Fruit fly (Drosophila melanogaster): ENCODE measurements around the gene CG9483.
A peak's percentile ranks its signal among the peaks of the same experiment; 100 is the strongest.

CG9483 gene

dm6 chr2L:8897954-8898713 is 31.6 kb downstream of the CG9483 start (continued):
- TF ChIP-seq Eip75B (GFP tag; optimal IDR thresholded peaks at IDR 0.05) (peak; percentile 62), lz (GFP tag; optimal IDR thresholded peaks at IDR 0.05) (peak; percentile 75), Met (GFP tag; optimal IDR thresholded peaks at IDR 0.05) (peak; percentile 80), eg (GFP tag; IDR thresholded peaks at IDR 0.05) (peak; percentile 80), CG7368 (GFP tag; optimal IDR thresholded peaks at IDR 0.05) (peak; percentile 3), CG6792 (GFP tag; optimal IDR thresholded peaks at IDR 0.05) (peak; percentile 62), Ets21C (GFP tag; optimal IDR thresholded peaks at IDR 0.05) (peak; percentile 49), ss (GFP tag; optimal IDR thresholded peaks at IDR 0.05) (peak; percentile 30 to 79), CG8119 (GFP tag; IDR thresholded peaks at IDR 0.05) (peak; percentile 77), fkh (GFP tag; optimal IDR thresholded peaks at IDR 0.05) (no peak)

dm6 chr2L:8898714-8899652 is 32.4 kb downstream of the CG9483 start, which contains the start of gene CG34398:
TSS of gene CG34398 (plus strand) at chr2L:8898786.
- no peak for TF ChIP-seq CG11294 (GFP tag; IDR thresholded peaks at IDR 0.05)
- TF ChIP-seq CG9139 (GFP tag; optimal IDR thresholded peaks at IDR 0.05) = peak; percentile 18
- no peak for TF ChIP-seq Lpt (GFP tag; optimal IDR thresholded peaks at IDR 0.05)
- peak; percentile 59 for TF ChIP-seq CG6163 (GFP tag; IDR thresholded peaks at IDR 0.05)
- no peak for TF ChIP-seq Met (GFP tag; optimal IDR thresholded peaks at IDR 0.05)
- no peak for TF ChIP-seq Hr39 (GFP tag; optimal IDR thresholded peaks at IDR 0.05)
- peak; percentile 55 for TF ChIP-seq svp (GFP tag)
- no peak for TF ChIP-seq cyc (GFP tag; optimal IDR thresholded peaks at IDR 0.05)
- TF ChIP-seq CG34406 (GFP tag; optimal IDR thresholded peaks at IDR 0.05) = no peak
- TF ChIP-seq Hr4 (GFP tag; optimal IDR thresholded peaks at IDR 0.05) = no peak
- no peak for TF ChIP-seq topi (GFP tag; optimal IDR thresholded peaks at IDR 0.05)
- no peak for TF ChIP-seq salr (GFP tag; optimal IDR thresholded peaks at IDR 0.05)
- peak; percentile 14 for TF ChIP-seq dsx (GFP tag; optimal IDR thresholded peaks at IDR 0.05; ENCODE audit: poor library complexity, severe bottlenecking)
- no peak for TF ChIP-seq CG7368 (GFP tag; optimal IDR thresholded peaks at IDR 0.05)
- TF ChIP-seq fd59A (GFP tag; optimal IDR thresholded peaks at IDR 0.05) = no peak
- peak; percentile 76 for TF ChIP-seq Blimp-1 (GFP tag; optimal IDR thresholded peaks at IDR 0.05)
- TF ChIP-seq Eip78C (GFP tag) = peak; percentile 35
- no peak for TF ChIP-seq CG11902 (GFP tag; optimal IDR thresholded peaks at IDR 0.05)
- TF ChIP-seq Eip75B (GFP tag; optimal IDR thresholded peaks at IDR 0.05) = no peak
- peak; percentile 33 to 42 for TF ChIP-seq ss (GFP tag; optimal IDR thresholded peaks at IDR 0.05)
- TF ChIP-seq CG15336 (GFP tag; IDR thresholded peaks at IDR 0.05) = peak; percentile 29; the same call in 1 of the 2 replicates
- no peak for TF ChIP-seq Smox (GFP tag; optimal IDR thresholded peaks at IDR 0.05)
- no peak for TF ChIP-seq CG6854 (GFP tag; optimal IDR thresholded peaks at IDR 0.05)
- no peak for TF ChIP-seq Sox102F (GFP tag; optimal IDR thresholded peaks at IDR 0.05)
- TF ChIP-seq acj6 (GFP tag; optimal IDR thresholded peaks at IDR 0.05) = no peak
- TF ChIP-seq fkh (GFP tag; optimal IDR thresholded peaks at IDR 0.05) = peak; percentile 74
- TF ChIP-seq Sox15 (GFP tag; optimal IDR thresholded peaks at IDR 0.05) = no peak
- TF ChIP-seq CG16779 (tag; optimal IDR thresholded peaks at IDR 0.05) = no peak
- TF ChIP-seq Ets21C (GFP tag; optimal IDR thresholded peaks at IDR 0.05) = no peak
- TF ChIP-seq CG6276 (GFP tag; optimal IDR thresholded peaks at IDR 0.05) = peak; percentile 2
- TF ChIP-seq CG3919 (GFP tag; optimal IDR thresholded peaks at IDR 0.05) = no peak
- peak; percentile 34 for TF ChIP-seq CG6808 (GFP tag; optimal IDR thresholded peaks at IDR 0.05)
- TF ChIP-seq Hr38 (GFP tag; optimal IDR thresholded peaks at IDR 0.05) = no peak
- TF ChIP-seq CG8119 (GFP tag; IDR thresholded peaks at IDR 0.05) = 0 out of 3 replicates have a peak, but pooled peaks have one; percentile 15

Measured in whole organism, prepupa.